Fruit fly (Drosophila melanogaster): ENCODE measurements around the gene CD98hc.

CD98hc gene

dm6 chr3R:8001074-8001669, 22.9 kb upstream of the CD98hc start, which contains the start of the genes Kmn2 and CG2698 (continued):
- peak; percentile 69 for TF ChIP-seq emc (GFP tag; optimal IDR thresholded peaks at IDR 0.05)
- TF ChIP-seq chn (GFP tag; optimal IDR thresholded peaks at IDR 0.05), result peak; percentile 86
- peak; percentile 93 for TF ChIP-seq bowl (GFP tag; IDR thresholded peaks at IDR 0.05)
- TF ChIP-seq Xrp1 (GFP tag; IDR thresholded peaks at IDR 0.05), result peak; percentile 99
- TF ChIP-seq dan (GFP tag; IDR thresholded peaks at IDR 0.05), result peak; percentile 93
- TF ChIP-seq CG42726 (GFP tag; IDR thresholded peaks at IDR 0.05; ENCODE audit: partially characterized antibody), result 0 out of 2 replicates have a peak, but pooled peaks have one; percentile 27
- peak; percentile 98 for TF ChIP-seq E2f1 (GFP tag; IDR thresholded peaks at IDR 0.05)
- TF ChIP-seq D19B (GFP tag; optimal IDR thresholded peaks at IDR 0.05), result peak; percentile 85
- peak; percentile 91 for TF ChIP-seq CG30431 (GFP tag; optimal IDR thresholded peaks at IDR 0.05)
- TF ChIP-seq inv (GFP tag; IDR thresholded peaks at IDR 0.05; ENCODE audit: partially characterized antibody), result peak; percentile 42; the same call in 1 of the 2 replicates
- peak; percentile 98 for TF ChIP-seq sisA (GFP tag; IDR thresholded peaks at IDR 0.05)
- peak; percentile 85 for TF ChIP-seq jing (GFP tag; optimal IDR thresholded peaks at IDR 0.05)
- TF ChIP-seq pzg (GFP tag; optimal IDR thresholded peaks at IDR 0.05), result peak; percentile 62
- peak; percentile 62; the same call in 2 of the 4 replicates for TF ChIP-seq Dll (GFP tag; IDR thresholded peaks at IDR 0.05; ENCODE audit: partially characterized antibody)
- peak; percentile 89 for TF ChIP-seq CG15696 (tag; optimal IDR thresholded peaks at IDR 0.05)
- peak; percentile 93 for TF ChIP-seq Fer2 (tag; optimal IDR thresholded peaks at IDR 0.05)
- TF ChIP-seq ab (GFP tag; optimal IDR thresholded peaks at IDR 0.05), result peak; percentile 69
- peak; percentile 97 for TF ChIP-seq CG1602 (GFP tag; optimal IDR thresholded peaks at IDR 0.05)
- peak; percentile 94 for TF ChIP-seq gce (GFP tag; IDR thresholded peaks at IDR 0.05)
- peak; percentile 73 for TF ChIP-seq gcm2 (GFP tag; optimal IDR thresholded peaks at IDR 0.05)
- peak; percentile 52 for TF ChIP-seq CG9797 (GFP tag; optimal IDR thresholded peaks at IDR 0.05)
- TF ChIP-seq oc (tag; optimal IDR thresholded peaks at IDR 0.05), result peak; percentile 94
- peak; percentile 94 for TF ChIP-seq ATbp (GFP tag; optimal IDR thresholded peaks at IDR 0.05)
- TF ChIP-seq stwl (tag; optimal IDR thresholded peaks at IDR 0.05), result peak; percentile 90
- peak; percentile 97 for TF ChIP-seq stc (GFP tag; IDR thresholded peaks at IDR 0.05)
- peak; percentile 95 for TF ChIP-seq gt (GFP tag; IDR thresholded peaks at IDR 0.05)
- peak; percentile 12 for TF ChIP-seq pros (GFP tag; optimal IDR thresholded peaks at IDR 0.05)
- no peak; the same call in 1 of the 2 replicates for TF ChIP-seq tna (GFP tag; IDR thresholded peaks at IDR 0.05; ENCODE audit: partially characterized antibody)
- TF ChIP-seq lab (GFP tag; optimal IDR thresholded peaks at IDR 0.05), result peak; percentile 97
- peak; percentile 99 for TF ChIP-seq tgo (GFP tag; IDR thresholded peaks at IDR 0.05)
- TF ChIP-seq dimm (GFP tag; IDR thresholded peaks at IDR 0.05), result peak; percentile 95
- TF ChIP-seq ash1 (GFP tag; optimal IDR thresholded peaks at IDR 0.05), result peak; percentile 20
- TF ChIP-seq ap (GFP tag; IDR thresholded peaks at IDR 0.05), result peak; percentile 96
- peak; percentile 85 for TF ChIP-seq CG13123 (GFP tag; optimal IDR thresholded peaks at IDR 0.05)
- peak; percentile 95 for TF ChIP-seq CG18476 (GFP tag; optimal IDR thresholded peaks at IDR 0.05)
- peak; percentile 48 for TF ChIP-seq CG17186 (GFP tag; optimal IDR thresholded peaks at IDR 0.05)
- no peak for TF ChIP-seq btn (GFP tag; optimal IDR thresholded peaks at IDR 0.05)
- TF ChIP-seq sens (GFP tag), result peak; percentile 95
- TF ChIP-seq CG4707 (GFP tag; optimal IDR thresholded peaks at IDR 0.05), result peak; percentile 74
- peak; percentile 86 for TF ChIP-seq mam (GFP tag; optimal IDR thresholded peaks at IDR 0.05)
- TF ChIP-seq Kr (GFP tag; optimal IDR thresholded peaks at IDR 0.05), result no peak
- TF ChIP-seq kni (GFP tag; optimal IDR thresholded peaks at IDR 0.05), result peak; percentile 87
- peak; percentile 86 for TF ChIP-seq CG15011 (GFP tag; optimal IDR thresholded peaks at IDR 0.05)
- TF ChIP-seq CG12236 (GFP tag; optimal IDR thresholded peaks at IDR 0.05), result peak; percentile 49
- no peak for TF ChIP-seq luna (GFP tag; optimal IDR thresholded peaks at IDR 0.05)
- TF ChIP-seq Gsc (GFP tag; IDR thresholded peaks at IDR 0.05), result peak; percentile 96
- peak; percentile 90 for TF ChIP-seq odd (GFP tag; optimal IDR thresholded peaks at IDR 0.05)
- TF ChIP-seq Mrtf (GFP tag; IDR thresholded peaks at IDR 0.05), result peak; percentile 97
- peak; percentile 92 for TF ChIP-seq lbe (GFP tag; optimal IDR thresholded peaks at IDR 0.05)
- peak; percentile 92 for TF ChIP-seq CG17385 (GFP tag; optimal IDR thresholded peaks at IDR 0.05)
